Fruit fly (Drosophila melanogaster) whole organism, embryonic: ENCODE measurements around the gene POLDIP2.
A peak's percentile ranks its signal among the peaks of the same experiment; 100 is the strongest.

Source experiments
- BEAF-32 ChIP-seq: fragments of 200-800 bp; sonication (Bioruptor generic); optimal IDR thresholded peaks from 3 replicates; lab custom pipeline; 2017; ENCODE audit warnings: missing biosample characterization, missing genetic modification characterization, mild to moderate bottlenecking, moderate library complexity, missing genetic modification reagents
- CG10209 ChIP-seq: fragments of 200-800 bp; sonication (Bioruptor generic); optimal IDR thresholded peaks from 3 replicates; lab custom pipeline; 2017; ENCODE audit warnings: missing biosample characterization, mild to moderate bottlenecking, missing genetic modification characterization, missing genetic modification reagents
- CG10654 ChIP-seq: fragments of 200-800 bp; sonication (Bioruptor generic); optimal IDR thresholded peaks from 2 replicates; lab custom pipeline; 2016; ENCODE audit warnings: missing biosample characterization, missing genetic modification characterization
- CG11093 ChIP-seq: fragments of 200-800 bp; sonication (Bioruptor generic); IDR thresholded peaks from 3 replicates; pipeline ENCODE4 v1.3.6; 2022; ENCODE audit warnings: missing biosample characterization, missing genetic modification characterization
- CG11504 ChIP-seq: fragments of 200-800 bp; sonication (Bioruptor generic); optimal IDR thresholded peaks from 3 replicates; lab custom pipeline; 2019; ENCODE audit warnings: missing biosample characterization, mild to moderate bottlenecking, missing genetic modification characterization, moderate library complexity
- CG13287 ChIP-seq: fragments of 200-800 bp; sonication (Bioruptor generic); IDR thresholded peaks from 2 replicates; pipeline ENCODE4 v1.3.6; 2022; ENCODE audit warnings: missing biosample characterization, missing genetic modification characterization; ENCODE audit not compliant: partially characterized antibody
- CG14014 ChIP-seq: fragments of 200-800 bp; sonication (Bioruptor generic); IDR thresholded peaks from 2 replicates; pipeline ENCODE4 v1.3.6; 2022; ENCODE audit warnings: missing biosample characterization, missing genetic modification characterization
- CG15479 ChIP-seq: fragments of 200-800 bp; sonication (Bioruptor generic); optimal IDR thresholded peaks from 3 replicates; lab custom pipeline; 2019; ENCODE audit warnings: missing biosample characterization, mild to moderate bottlenecking, missing genetic modification characterization, moderate library complexity
- CG17612 ChIP-seq: fragments of 200-800 bp; sonication (Bioruptor generic); IDR thresholded peaks from 2 replicates; pipeline ENCODE4 v1.3.6; 2022; ENCODE audit warnings: missing biosample characterization, missing genetic modification characterization
- CG1792 ChIP-seq: fragments of 200-800 bp; sonication (Bioruptor generic); optimal IDR thresholded peaks from 2 replicates; lab custom pipeline; 2016; ENCODE audit warnings: missing biosample characterization, missing genetic modification characterization
- CG2116 ChIP-seq: fragments of 200-800 bp; sonication (Bioruptor generic); optimal IDR thresholded peaks from 3 replicates; lab custom pipeline; 2018; ENCODE audit warnings: missing biosample characterization, mild to moderate bottlenecking, missing genetic modification characterization
- CG2678 ChIP-seq: fragments of 200-800 bp; sonication (Bioruptor generic); optimal IDR thresholded peaks from 3 replicates; lab custom pipeline; 2019; ENCODE audit warnings: missing biosample characterization, mild to moderate bottlenecking, missing genetic modification characterization, moderate library complexity
- CG31365 ChIP-seq: fragments of 200-800 bp; sonication (Bioruptor generic); optimal IDR thresholded peaks from 2 replicates; lab custom pipeline; 2018; ENCODE audit warnings: missing biosample characterization, mild to moderate bottlenecking, missing genetic modification characterization
- CG32767 ChIP-seq: fragments of 200-800 bp; sonication (Bioruptor generic); IDR thresholded peaks from 2 replicates; pipeline ENCODE4 v1.3.6; 2022; ENCODE audit warnings: missing biosample characterization, missing genetic modification characterization
- CG4617 ChIP-seq: fragments of 200-800 bp; sonication (Bioruptor generic); optimal IDR thresholded peaks from 3 replicates; lab custom pipeline; 2016; ENCODE audit warnings: missing biosample characterization, missing genetic modification characterization, borderline replicate concordance
- CG5953 ChIP-seq: fragments of 200-800 bp; sonication (Bioruptor generic); IDR thresholded peaks from 2 replicates; pipeline ENCODE4 v1.3.6; 2022; ENCODE audit warnings: missing biosample characterization, missing genetic modification characterization
- HmgZ ChIP-seq: fragments of 200-800 bp; sonication (Bioruptor generic); optimal IDR thresholded peaks from 2 replicates; lab custom pipeline; 2018; ENCODE audit warnings: missing biosample characterization, mild to moderate bottlenecking, missing genetic modification characterization
- Hr3 ChIP-seq: fragments of 200-800 bp; sonication (Bioruptor generic); optimal IDR thresholded peaks from 3 replicates; lab custom pipeline; 2016; ENCODE audit warnings: missing biosample characterization, missing genetic modification characterization
- MTF-1 ChIP-seq: fragments of 200-800 bp; sonication (Bioruptor generic); optimal IDR thresholded peaks from 2 replicates; lab custom pipeline; 2018; ENCODE audit warnings: missing biosample characterization, mild to moderate bottlenecking, missing genetic modification characterization, borderline replicate concordance
- NK7.1 ChIP-seq: fragments of 200-800 bp; sonication (Bioruptor generic); optimal IDR thresholded peaks from 3 replicates; lab custom pipeline; 2016; ENCODE audit warnings: missing biosample characterization, missing genetic modification characterization
- Nf-YC ChIP-seq: fragments of 200-800 bp; optimal IDR thresholded peaks from 3 replicates; lab custom pipeline; 2019; ENCODE audit warnings: missing biosample characterization, mild to moderate bottlenecking, missing genetic modification characterization, moderate library complexity
- Oaz ChIP-seq: fragments of 200-800 bp; sonication (Bioruptor generic); IDR thresholded peaks from 2 replicates; pipeline ENCODE4 v1.3.6; 2022; ENCODE audit warnings: missing biosample characterization, missing genetic modification characterization
- Ptx1 ChIP-seq: fragments of 200-800 bp; sonication (Bioruptor generic); IDR thresholded peaks from 2 replicates; pipeline ENCODE4 v1.3.6; 2022; ENCODE audit warnings: missing biosample characterization, missing genetic modification characterization
- Rx ChIP-seq: fragments of 200-800 bp; sonication (Bioruptor generic); IDR thresholded peaks from 2 replicates; pipeline ENCODE4 v1.3.6; 2022; ENCODE audit warnings: missing biosample characterization, missing genetic modification characterization
- Ssrp ChIP-seq: fragments of 200-800 bp; sonication (Bioruptor generic); optimal IDR thresholded peaks from 2 replicates; lab custom pipeline; 2018; ENCODE audit warnings: missing biosample characterization, mild to moderate bottlenecking, missing genetic modification characterization, moderate library complexity
- Tbp ChIP-seq: fragments of >200 bp; optimal IDR thresholded peaks from 2 replicates; lab custom pipeline; 2018; ENCODE audit warnings: missing biosample characterization, missing genetic modification characterization
- Vsx1 ChIP-seq: fragments of 200-800 bp; sonication (Bioruptor generic); optimal IDR thresholded peaks from 2 replicates; lab custom pipeline; 2017; ENCODE audit warnings: missing biosample characterization, mild to moderate bottlenecking, missing genetic modification characterization, missing genetic modification reagents
- abd-A ChIP-seq: fragments of 200-800 bp; sonication (Bioruptor generic); optimal IDR thresholded peaks from 3 replicates; lab custom pipeline; 2019; ENCODE audit warnings: missing biosample characterization, mild to moderate bottlenecking, missing genetic modification characterization, moderate library complexity
- bsh ChIP-seq, 2 experiments: fragments of 200-800 bp; sonication (Bioruptor generic); optimal IDR thresholded peaks; 2 replicates each; lab custom pipeline; 2017 to 2018; ENCODE audit warnings: mild to moderate bottlenecking in 2 of 2, missing biosample characterization in 2 of 2, missing genetic modification characterization in 2 of 2, moderate library complexity in 1 of 2
- cad ChIP-seq: fragments of >200 bp; optimal IDR thresholded peaks from 2 replicates; lab custom pipeline; 2017; ENCODE audit warnings: missing biosample characterization, missing genetic modification characterization
- dimm ChIP-seq: fragments of 200-800 bp; sonication (Bioruptor generic); IDR thresholded peaks from 2 replicates; pipeline ENCODE4 v1.3.6; 2022; ENCODE audit warnings: missing biosample characterization, missing genetic modification characterization
- emc ChIP-seq: fragments of 200-800 bp; sonication (Bioruptor generic); optimal IDR thresholded peaks from 2 replicates; lab custom pipeline; 2016; ENCODE audit warnings: missing biosample characterization, missing genetic modification characterization
- ewg ChIP-seq: fragments of 200-800 bp; sonication (Bioruptor generic); optimal IDR thresholded peaks from 3 replicates; lab custom pipeline; 2017; ENCODE audit warnings: mild to moderate bottlenecking, missing biosample characterization, missing genetic modification reagents, missing genetic modification characterization
- exex ChIP-seq: fragments of 200-800 bp; sonication (Bioruptor generic); optimal IDR thresholded peaks from 4 replicates; lab custom pipeline; 2018; ENCODE audit warnings: missing biosample characterization, mild to moderate bottlenecking, missing genetic modification characterization, moderate library complexity
- gfzf ChIP-seq: fragments of 200-800 bp; sonication (Bioruptor generic); optimal IDR thresholded peaks from 2 replicates; lab custom pipeline; 2016; ENCODE audit warnings: missing biosample characterization, mild to moderate bottlenecking, missing genetic modification characterization, moderate library complexity
- gsb ChIP-seq: fragments of 200-800 bp; sonication (Bioruptor generic); IDR thresholded peaks from 2 replicates; pipeline ENCODE4 v1.3.6; 2022; ENCODE audit warnings: missing biosample characterization, missing genetic modification characterization
- ham ChIP-seq: fragments of 200-800 bp; sonication (Bioruptor generic); IDR thresholded peaks from 2 replicates; pipeline ENCODE4 v1.3.6; 2022; ENCODE audit warnings: missing biosample characterization, missing genetic modification characterization
- jumu ChIP-seq: fragments of 200-800 bp; sonication (Bioruptor generic); optimal IDR thresholded peaks from 3 replicates; lab custom pipeline; 2016; ENCODE audit warnings: missing biosample characterization, missing genetic modification characterization
- lov ChIP-seq, 2 experiments: fragments of 200-800 bp in 1 of 2; fragments of >200 bp in 1 of 2; sonication (Bioruptor generic) in 1 of 2; IDR thresholded peaks in 1 of 2; optimal IDR thresholded peaks in 1 of 2; 2 replicates in 1 of 2; 3 replicates in 1 of 2; pipeline versions ENCODE4 v1.3.6 to Lab custom; 2017 to 2022; ENCODE audit warnings: missing biosample characterization in 1 of 2, missing genetic modification characterization in 1 of 2
- nerfin-1 ChIP-seq: fragments of 200-800 bp; sonication (Bioruptor generic); optimal IDR thresholded peaks from 3 replicates; lab custom pipeline; 2019; ENCODE audit warnings: missing biosample characterization, mild to moderate bottlenecking, missing genetic modification characterization, moderate library complexity
- nmo ChIP-seq: fragments of 200-800 bp; sonication (Bioruptor generic); optimal IDR thresholded peaks from 2 replicates; lab custom pipeline; 2018; ENCODE audit warnings: missing biosample characterization, mild to moderate bottlenecking, missing genetic modification characterization, moderate library complexity
- odd ChIP-seq: fragments of 200-800 bp; sonication (Bioruptor generic); optimal IDR thresholded peaks from 2 replicates; lab custom pipeline; 2017; ENCODE audit warnings: missing biosample characterization, mild to moderate bottlenecking, missing genetic modification characterization
- prd ChIP-seq, 3 experiments: fragments of >200 bp in 2 of 3; fragments of 200-800 bp in 1 of 3; sonication (Bioruptor generic) in 1 of 3; optimal IDR thresholded peaks in 2 of 3; IDR thresholded peaks in 1 of 3; 2 replicates in 2 of 3; 3 replicates in 1 of 3; pipeline versions ENCODE4 v1.3.6 to Lab custom; 2017 to 2022; ENCODE audit warnings: missing biosample characterization in 1 of 3, missing genetic modification characterization in 1 of 3
- pum ChIP-seq: fragments of 200-800 bp; sonication (Bioruptor generic); optimal IDR thresholded peaks from 2 replicates; lab custom pipeline; 2016; ENCODE audit warnings: missing biosample characterization, missing genetic modification characterization
- repo ChIP-seq: fragments of 200-800 bp; sonication (Bioruptor generic); optimal IDR thresholded peaks from 2 replicates; lab custom pipeline; 2016; ENCODE audit warnings: missing biosample characterization, missing genetic modification characterization
- sens-2 ChIP-seq: fragments of 200-800 bp; sonication (Bioruptor generic); IDR thresholded peaks from 2 replicates; pipeline ENCODE4 v1.3.6; 2022; ENCODE audit warnings: missing biosample characterization, missing genetic modification characterization
- toy ChIP-seq: fragments of 200-800 bp; sonication (Bioruptor generic); IDR thresholded peaks from 2 replicates; pipeline ENCODE4 v1.3.6; 2022; ENCODE audit warnings: missing biosample characterization, missing genetic modification characterization
- wdn ChIP-seq: fragments of 200-800 bp; sonication (Bioruptor generic); IDR thresholded peaks from 2 replicates; pipeline ENCODE4 v1.3.6; 2022; ENCODE audit warnings: missing biosample characterization, missing genetic modification characterization
- zen2 ChIP-seq: fragments of 200-800 bp; sonication (Bioruptor generic); IDR thresholded peaks from 3 replicates; pipeline ENCODE4 v1.3.6; 2022; ENCODE audit warnings: missing biosample characterization, missing genetic modification characterization; ENCODE audit not compliant: partially characterized antibody
- zfh1 ChIP-seq: fragments of 200-800 bp; sonication (Bioruptor generic); IDR thresholded peaks from 3 replicates; pipeline ENCODE4 v1.3.6; 2022; ENCODE audit warnings: missing biosample characterization, missing genetic modification characterization

Gene POLDIP2

dm6 chr3R:5474551-5474950, 7.0 kb downstream of the POLDIP2 start, which contains the start of the genes CG45100, HDAC3 and Hcs (continued):
- TF ChIP-seq NK7.1 (GFP tag; lab: Kevin White, UChicago), result peak; percentile 7
- TF ChIP-seq Tbp (GFP tag; lab: Kevin White, UChicago), result peak; percentile 52
- peak; percentile 31 for TF ChIP-seq repo (GFP tag; lab: Kevin White, UChicago)
- no peak for TF ChIP-seq MTF-1
- TF ChIP-seq CG32767 (GFP tag; lab: Robert Waterston, UW), result no peak
- TF ChIP-seq zfh1 (GFP tag; lab: Robert Waterston, UW), result no peak
- no peak for TF ChIP-seq CG5953 (GFP tag; lab: Robert Waterston, UW)
- TF ChIP-seq CG10654, result peak; percentile 2
- no peak for TF ChIP-seq exex
- TF ChIP-seq lov (optimal IDR thresholded peaks at IDR 0.05; lab: Kevin White, UChicago), result no peak
- TF ChIP-seq lov (GFP tag; IDR thresholded peaks at IDR 0.05; lab: Robert Waterston, UW), result no peak
- peak; percentile 64 for TF ChIP-seq pum (GFP tag; lab: Kevin White, UChicago)
- TF ChIP-seq CG11093 (GFP tag; lab: Robert Waterston, UW), result no peak
- peak; percentile 49 for TF ChIP-seq gfzf (GFP tag; lab: Kevin White, UChicago)
- no peak for TF ChIP-seq Ssrp
- TF ChIP-seq CG17612 (GFP tag; lab: Robert Waterston, UW), result no peak
- no peak for TF ChIP-seq CG2678 (tag; lab: Kevin White, UChicago)
- TF ChIP-seq dimm, result no peak
- peak; percentile 96 for TF ChIP-seq BEAF-32 (GFP tag; lab: Kevin White, UChicago)
- no peak for TF ChIP-seq CG10209 (GFP tag; lab: Kevin White, UChicago)
- no peak for TF ChIP-seq CG1792 (GFP tag; lab: Kevin White, UChicago)
- peak; percentile 47 for TF ChIP-seq Hr3 (GFP tag; lab: Kevin White, UChicago)
- no peak for TF ChIP-seq ham (GFP tag; lab: Robert Waterston, UW)
- no peak for TF ChIP-seq CG31365 (tag; lab: Kevin White, UChicago)
- TF ChIP-seq CG15479 (GFP tag; lab: Kevin White, UChicago), result peak; percentile 29
- no peak for TF ChIP-seq wdn (GFP tag; lab: Robert Waterston, UW)
- peak; percentile 48 for TF ChIP-seq CG2116 (GFP tag; lab: Kevin White, UChicago)
- peak; percentile 90 for TF ChIP-seq CG13287 (GFP tag; lab: Robert Waterston, UW)
- TF ChIP-seq emc (GFP tag; lab: Kevin White, UChicago), result peak; percentile 28
- peak; percentile 71 for TF ChIP-seq ewg (GFP tag; lab: Kevin White, UChicago)
- peak; percentile 48; the same call in 1 of the 2 replicates for TF ChIP-seq Ptx1 (GFP tag; lab: Robert Waterston, UW)
- peak; percentile 58; the same call in 1 of the 3 replicates for TF ChIP-seq zen2
- TF ChIP-seq Nf-YC (tag; lab: Kevin White, UChicago), result no peak
- TF ChIP-seq Vsx1 (GFP tag; lab: Kevin White, UChicago), result no peak
- no peak for TF ChIP-seq odd (GFP tag; lab: Kevin White, UChicago)
- TF ChIP-seq prd (optimal IDR thresholded peaks at IDR 0.05; lab: Kevin White, UChicago), result no peak
- TF ChIP-seq prd (GFP tag; IDR thresholded peaks at IDR 0.05; lab: Robert Waterston, UW), result peak; percentile 53; the same call in 2 of the 3 replicates
- no peak for TF ChIP-seq nerfin-1 (tag; lab: Kevin White, UChicago)
- peak; percentile 39 for TF ChIP-seq HmgZ (tag; lab: Kevin White, UChicago)
- TF ChIP-seq abd-A (tag; lab: Kevin White, UChicago), result no peak
- TF ChIP-seq jumu (GFP tag; lab: Kevin White, UChicago), result peak; percentile 64
- no peak for TF ChIP-seq CG11504 (tag; lab: Kevin White, UChicago)
- peak; percentile 76 for TF ChIP-seq nmo
- TF ChIP-seq gsb (GFP tag; lab: Robert Waterston, UW), result no peak
- peak; percentile 64 for TF ChIP-seq CG4617 (GFP tag; lab: Kevin White, UChicago)
- no peak for TF ChIP-seq CG14014
- TF ChIP-seq sens-2, result no peak
- no peak for TF ChIP-seq cad (GFP tag; lab: Kevin White, UChicago)
- TF ChIP-seq Oaz (GFP tag; lab: Robert Waterston, UW), result no peak
- TF ChIP-seq Rx, result no peak
- TF ChIP-seq toy (GFP tag; lab: Robert Waterston, UW), result no peak
- no peak for TF ChIP-seq bsh (GFP tag; optimal IDR thresholded peaks at IDR 0.05; lab: Kevin White, UChicago)
